Worm (Caenorhabditis elegans): Measurements from ENCODE around the gene F09E10.1.

F09E10.1 gene

DNA sequence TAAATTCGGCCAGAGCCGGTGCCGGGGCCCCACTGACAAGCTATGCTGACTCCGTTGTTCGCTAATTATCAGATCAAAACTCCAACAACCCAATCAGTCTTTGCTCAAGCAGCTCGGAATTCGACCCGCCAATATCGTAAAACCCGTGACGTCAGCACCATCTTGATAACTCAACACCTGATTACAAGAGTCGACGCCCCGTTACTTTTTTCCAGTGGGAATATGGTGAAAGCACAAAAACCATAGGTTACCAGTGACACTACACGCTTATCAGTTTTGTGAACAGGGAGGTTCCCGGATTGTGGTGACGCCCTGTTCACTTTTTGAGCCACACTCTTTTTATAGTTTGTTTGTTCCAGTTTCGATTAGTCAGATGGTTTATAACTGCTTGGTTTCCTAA is 38.5 kb downstream of the F09E10.1 start:
- TF ChIP-seq dox-1 (GFP tag; IDR thresholded peaks at IDR 0.05) (peak; percentile 65), nhr-80 (tag; optimal IDR thresholded peaks at IDR 0.05) (peak; percentile 87), atf-7 (tag; optimal IDR thresholded peaks at IDR 0.05) (peak; percentile 59), ama-1 (optimal IDR thresholded peaks at IDR 0.05) (no peak), ama-1 (GFP tag; optimal IDR thresholded peaks at IDR 0.05) (no peak), F22D6.2 (tag; optimal IDR thresholded peaks at IDR 0.05) (no peak), snpc-1.3 (tag; optimal IDR thresholded peaks at IDR 0.05; ENCODE audit: insufficient read depth) (no peak), pha-4 (tag; optimal IDR thresholded peaks at IDR 0.05) (peak; percentile 59), egl-44 (GFP tag; IDR thresholded peaks at IDR 0.05) (0 out of 2 replicates have a peak, but pooled peaks have one; percentile 60), ets-4 (GFP tag; optimal IDR thresholded peaks at IDR 0.05) (peak; percentile 38), sea-2 (GFP tag; IDR thresholded peaks at IDR 0.05) (no peak), F52B5.7 (tag; optimal IDR thresholded peaks at IDR 0.05) (no peak), ztf-25 (GFP tag; IDR thresholded peaks at IDR 0.05) (no peak)

DNA sequence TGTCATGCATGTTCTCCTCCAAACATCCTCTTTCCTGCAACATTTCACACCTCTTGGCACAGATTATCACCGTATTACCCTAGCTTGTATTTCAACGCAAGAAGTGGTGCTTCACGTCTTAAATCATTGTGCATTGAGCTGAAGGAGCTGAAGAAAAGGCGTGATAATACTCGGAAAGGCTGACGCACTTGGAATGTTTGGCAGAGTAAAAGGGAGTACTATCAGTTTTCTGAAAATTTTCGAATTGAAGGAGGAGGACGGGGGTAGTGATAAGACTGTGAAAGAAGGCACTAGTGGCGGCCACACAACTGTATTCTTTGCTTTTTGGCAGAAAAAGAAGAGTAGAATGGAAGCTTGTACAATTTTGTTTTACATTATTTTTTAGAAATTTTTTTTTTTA is 40.8 kb downstream of the F09E10.1 start:
- peak; percentile 42 for TF ChIP-seq nhr-80 (tag; optimal IDR thresholded peaks at IDR 0.05)
- TF ChIP-seq nfya-1 (tag; optimal IDR thresholded peaks at IDR 0.05; ENCODE audit: borderline replicate concordance, insufficient read depth): no peak

DNA sequence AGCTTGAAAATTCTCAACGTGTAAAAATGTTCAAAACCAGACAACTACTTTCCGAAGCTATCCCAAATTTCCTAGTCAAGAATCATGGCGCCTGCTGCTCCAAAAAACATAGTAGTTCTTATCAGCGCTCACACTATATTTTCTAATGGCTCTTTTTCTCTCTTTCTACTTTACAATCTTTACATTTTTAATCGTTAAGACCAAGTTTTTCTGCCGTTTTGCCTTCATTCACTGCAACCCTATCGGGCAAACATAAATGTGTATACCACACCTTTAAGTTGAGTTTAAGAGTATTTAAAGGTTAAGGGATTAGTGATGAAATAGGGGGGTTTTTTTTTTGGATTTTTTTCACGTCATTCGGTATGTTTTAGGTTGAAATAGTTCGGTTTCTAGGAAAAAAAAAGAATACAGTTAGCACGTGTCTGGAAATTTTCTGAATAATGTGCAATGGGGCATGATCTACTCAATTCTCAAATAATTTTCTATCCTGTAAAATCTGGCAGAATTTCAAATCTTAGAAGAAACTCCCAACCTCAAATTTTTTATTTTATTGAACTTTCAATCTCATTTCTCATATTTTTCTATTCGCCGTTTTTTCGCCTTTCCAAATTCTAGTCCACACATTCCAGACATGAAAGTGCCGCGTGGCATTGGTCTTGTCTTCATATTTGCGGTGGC is 44.4 kb downstream of the F09E10.1 start, which contains the start of gene K06A9.1:
TSS of gene K06A9.1 (plus strand) at position 628 of the 678 bp plus-strand sequence.
- TF ChIP-seq F52B5.7 (tag; optimal IDR thresholded peaks at IDR 0.05): no peak
- peak; percentile 51 for TF ChIP-seq nhr-80 (tag; optimal IDR thresholded peaks at IDR 0.05)
- no peak for TF ChIP-seq ztf-6 (GFP tag; IDR thresholded peaks at IDR 0.05)

DNA sequence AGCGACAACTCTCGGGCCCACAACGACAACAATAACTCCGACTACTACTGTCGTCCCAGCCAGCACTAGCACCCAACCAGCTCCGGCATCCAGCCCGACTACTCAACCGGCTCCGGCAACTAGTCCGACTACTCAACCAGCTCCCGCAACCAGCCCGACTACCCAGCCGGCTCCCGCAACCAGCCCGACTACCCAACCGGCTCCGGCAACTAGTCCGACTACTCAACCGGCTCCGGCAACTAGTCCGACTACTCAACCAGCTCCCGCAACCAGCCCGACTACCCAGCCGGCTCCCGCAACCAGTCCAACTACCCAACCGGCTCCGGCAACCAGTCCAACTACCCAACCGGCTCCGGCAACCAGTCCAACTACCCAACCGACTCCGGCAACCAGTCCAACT is 45.9 kb downstream of the F09E10.1 start:
- TF ChIP-seq zfh-2 (GFP tag; conservative IDR thresholded peaks at IDR 0.05) (peak; percentile 63), egrh-3 (GFP tag; IDR thresholded peaks at IDR 0.05) (peak; percentile 86)

DNA sequence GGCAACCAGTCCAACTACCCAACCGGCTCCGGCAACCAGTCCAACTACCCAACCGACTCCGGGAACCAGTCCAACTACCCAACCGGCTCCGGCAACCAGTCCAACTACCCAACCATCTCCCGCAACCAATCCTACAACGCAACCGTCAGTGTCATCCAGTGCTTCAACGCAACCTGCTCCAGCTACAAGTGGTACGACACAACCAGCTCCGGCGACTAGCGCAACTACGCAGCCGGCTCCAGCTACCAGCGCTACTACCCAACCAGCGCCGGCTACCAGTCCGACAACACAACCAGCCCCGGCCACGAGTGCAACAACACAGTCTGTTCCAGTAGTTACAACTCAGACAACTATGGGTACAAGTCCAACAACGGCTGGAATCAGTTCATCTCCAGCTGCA is 46.5 kb downstream of the F09E10.1 start:
- TF ChIP-seq F33H1.4 (GFP tag; IDR thresholded peaks at IDR 0.05) (no peak), athp-1 (tag; optimal IDR thresholded peaks at IDR 0.05) (no peak), let-526 (GFP tag; IDR thresholded peaks at IDR 0.05) (no peak), mes-4 (tag; optimal IDR thresholded peaks at IDR 0.05) (no peak), dpl-1 (GFP tag; optimal IDR thresholded peaks at IDR 0.05) (no peak), bed-2 (GFP tag; IDR thresholded peaks at IDR 0.05) (no peak), F57A8.1 (GFP tag; optimal IDR thresholded peaks at IDR 0.05) (no peak), chd-7 (tag; optimal IDR thresholded peaks at IDR 0.05) (no peak), C17E4.6 (GFP tag; IDR thresholded peaks at IDR 0.05) (no peak), zim-3 (tag; optimal IDR thresholded peaks at IDR 0.05) (no peak), aptf-2 (GFP tag; conservative IDR thresholded peaks at IDR 0.05) (no peak), F10E7.11 (tag; optimal IDR thresholded peaks at IDR 0.05) (no peak), lin-26 (GFP tag; IDR thresholded peaks at IDR 0.05) (no peak), ztf-26 (tag; optimal IDR thresholded peaks at IDR 0.05) (no peak), Y95B8A.8 (GFP tag; IDR thresholded peaks at IDR 0.05) (no peak)
